Worm (Caenorhabditis elegans): ENCODE results near the gene F28H7.2.
A peak's percentile ranks its signal among the peaks of the same experiment; 100 is the strongest.

F28H7.2 gene

ce11 chrV:10757128-10757527 is 9.4 kb downstream of the F28H7.2 start:
- TF ChIP-seq xbp-1 (tag; optimal IDR thresholded peaks at IDR 0.05) (peak; percentile 39), zip-4 (GFP tag; optimal IDR thresholded peaks at IDR 0.05) (peak; percentile 11), unc-130 (tag; optimal IDR thresholded peaks at IDR 0.05) (no peak), skn-1 (tag; optimal IDR thresholded peaks at IDR 0.05) (peak; percentile 40), snu-23 (GFP tag; optimal IDR thresholded peaks at IDR 0.05) (peak; percentile 50), elt-3 (tag; optimal IDR thresholded peaks at IDR 0.05) (peak in 2 of 6 experiments; percentile 15 to 79), nhr-47 (tag; optimal IDR thresholded peaks at IDR 0.05) (no peak), nhr-20 (tag; optimal IDR thresholded peaks at IDR 0.05) (peak; percentile 50), blmp-1 (tag; optimal IDR thresholded peaks at IDR 0.05) (peak; percentile 63), tlp-1 (tag; optimal IDR thresholded peaks at IDR 0.05) (no peak), tbx-2 (tag; optimal IDR thresholded peaks at IDR 0.05) (peak; percentile 2), nhr-71 (tag; optimal IDR thresholded peaks at IDR 0.05) (peak; percentile 45), lin-14 (GFP tag; optimal IDR thresholded peaks at IDR 0.05) (peak; percentile 86), lin-35 (GFP tag; optimal IDR thresholded peaks at IDR 0.05) (peak in 1 of 2 experiments; percentile 12), lir-3 (tag; optimal IDR thresholded peaks at IDR 0.05; ENCODE audit: poor library complexity) (no peak), nhr-85 (tag) (peak; percentile 89)

- TF ChIP-seq fkh-4 (tag; optimal IDR thresholded peaks at IDR 0.05; ENCODE audit: borderline replicate concordance) (no peak), nhr-47 (tag; optimal IDR thresholded peaks at IDR 0.05) (no peak), nhr-85 (tag) (peak; percentile 61)
Measured at ce11 chrV:10758658-10759057, 11.0 kb downstream of the F28H7.2 start, which contains the start of gene F28H7.8. F28H7.8 (plus strand) TSS chrV:10758958.

ce11 chrV:10760839-10761238 is 13.1 kb downstream of the F28H7.2 start:
- TF ChIP-seq zip-4 (GFP tag; optimal IDR thresholded peaks at IDR 0.05) (no peak), unc-86 (tag; optimal IDR thresholded peaks at IDR 0.05) (no peak), ama-1 (optimal IDR thresholded peaks at IDR 0.05) (no peak), pqm-1 (tag; optimal IDR thresholded peaks at IDR 0.05) (no peak), efl-1 (optimal IDR thresholded peaks at IDR 0.05) (no peak), efl-1 (GFP tag; optimal IDR thresholded peaks at IDR 0.05 in 1 of 2) (no peak), nhr-12 (tag; optimal IDR thresholded peaks at IDR 0.05) (no peak), lin-39 (tag; optimal IDR thresholded peaks at IDR 0.05) (no peak), sup-37 (GFP tag; optimal IDR thresholded peaks at IDR 0.05) (no peak), blmp-1 (tag; optimal IDR thresholded peaks at IDR 0.05) (no peak), ces-1 (GFP tag; optimal IDR thresholded peaks at IDR 0.05) (no peak), ztf-4 (tag; optimal IDR thresholded peaks at IDR 0.05) (no peak), egl-13 (tag; optimal IDR thresholded peaks at IDR 0.05) (no peak), nhr-20 (tag; optimal IDR thresholded peaks at IDR 0.05) (no peak), nhr-28 (tag; optimal IDR thresholded peaks at IDR 0.05) (no peak), hlh-4 (tag; optimal IDR thresholded peaks at IDR 0.05) (no peak), vab-15 (tag; optimal IDR thresholded peaks at IDR 0.05) (no peak), ets-5 (GFP tag; IDR thresholded peaks at IDR 0.05) (no peak), ceh-88 (GFP tag; IDR thresholded peaks at IDR 0.05) (no peak), swsn-7 (tag; optimal IDR thresholded peaks at IDR 0.05) (no peak)

ce11 chrV:10762695-10763094 is 15.0 kb downstream of the F28H7.2 start, which contains the start of gene sre-6:
sre-6 (minus strand) TSS chrV:10762795.
- TF ChIP-seq hlh-17 (GFP tag; optimal IDR thresholded peaks at IDR 0.05; ENCODE audit: borderline replicate concordance): no peak
- TF ChIP-seq efl-1 (optimal IDR thresholded peaks at IDR 0.05): no peak
- TF ChIP-seq efl-1 (GFP tag; optimal IDR thresholded peaks at IDR 0.05 in 1 of 2): peak in 1 of 2 experiments; percentile 8
- no peak for TF ChIP-seq nhr-11 (tag; optimal IDR thresholded peaks at IDR 0.05)
- TF ChIP-seq elt-2 (tag; optimal IDR thresholded peaks at IDR 0.05): peak; percentile 26
